Fruit fly (Drosophila melanogaster): ENCODE results near the gene Tsp3A.

Tsp3A gene

dm6 chrX:2624525-2625006, 5.0 kb upstream of the Tsp3A start, which contains the start of the genes brv3 and Pi4KIIIalpha (continued):
- TF ChIP-seq gfzf (GFP tag; optimal IDR thresholded peaks at IDR 0.05): peak; percentile 89
- TF ChIP-seq hth (optimal IDR thresholded peaks at IDR 0.05): no peak
- peak; percentile 73 for TF ChIP-seq MBD-R2 (GFP tag; IDR thresholded peaks at IDR 0.05)
- no peak for TF ChIP-seq lbe (GFP tag; optimal IDR thresholded peaks at IDR 0.05)
- TF ChIP-seq Blimp-1 (GFP tag; optimal IDR thresholded peaks at IDR 0.05): no peak
- TF ChIP-seq CG34422 (GFP tag; IDR thresholded peaks at IDR 0.05): 0 out of 3 replicates have a peak, but pooled peaks have one; percentile 16
- peak; percentile 62; the same call in 1 of the 3 replicates for TF ChIP-seq CG11560 (tag; IDR thresholded peaks at IDR 0.05)
- TF ChIP-seq hb (GFP tag; IDR thresholded peaks at IDR 0.05; ENCODE audit: partially characterized antibody): no peak
- peak; percentile 48; the same call in 1 of the 4 replicates for TF ChIP-seq Dll (GFP tag; IDR thresholded peaks at IDR 0.05; ENCODE audit: partially characterized antibody)
- peak; percentile 69 for TF ChIP-seq CG17359 (tag; optimal IDR thresholded peaks at IDR 0.05)
- TF ChIP-seq CG7963 (GFP tag; IDR thresholded peaks at IDR 0.05; ENCODE audit: partially characterized antibody): no peak
- no peak for TF ChIP-seq salm (tag; optimal IDR thresholded peaks at IDR 0.05)
- no peak for TF ChIP-seq grau (tag; optimal IDR thresholded peaks at IDR 0.05)
- TF ChIP-seq CG6272 (GFP tag; IDR thresholded peaks at IDR 0.05): no peak
- TF ChIP-seq gce (GFP tag; IDR thresholded peaks at IDR 0.05): no peak
- TF ChIP-seq HLH4C (GFP tag; IDR thresholded peaks at IDR 0.05; ENCODE audit: partially characterized antibody): 0 out of 3 replicates have a peak, but pooled peaks have one; percentile 20
- no peak for TF ChIP-seq Sox100B (GFP tag; optimal IDR thresholded peaks at IDR 0.05)
- no peak for TF ChIP-seq HLHmδ (GFP tag; optimal IDR thresholded peaks at IDR 0.05)
- TF ChIP-seq CG34376 (GFP tag; optimal IDR thresholded peaks at IDR 0.05): no peak
- TF ChIP-seq CG15011 (GFP tag; optimal IDR thresholded peaks at IDR 0.05): no peak
- TF ChIP-seq CG32772 (GFP tag; IDR thresholded peaks at IDR 0.05): peak; percentile 41; the same call in 1 of the 2 replicates

- TF ChIP-seq CG9797 (GFP tag; optimal IDR thresholded peaks at IDR 0.05) (peak; percentile 32), HmgD (GFP tag; optimal IDR thresholded peaks at IDR 0.05) (no peak), pzg (GFP tag; optimal IDR thresholded peaks at IDR 0.05) (peak; percentile 68), sens-2 (GFP tag; IDR thresholded peaks at IDR 0.05) (no peak), Antp (GFP tag; optimal IDR thresholded peaks at IDR 0.05) (no peak), CG4282 (GFP tag; optimal IDR thresholded peaks at IDR 0.05) (no peak), NfI (GFP tag; optimal IDR thresholded peaks at IDR 0.05) (no peak), Dp (GFP tag; optimal IDR thresholded peaks at IDR 0.05) (peak; percentile 77), fu2 (GFP tag; optimal IDR thresholded peaks at IDR 0.05) (no peak), BEAF-32 (GFP tag; optimal IDR thresholded peaks at IDR 0.05) (peak; percentile 5), gfzf (GFP tag; optimal IDR thresholded peaks at IDR 0.05) (peak; percentile 70), Lhr (GFP tag; optimal IDR thresholded peaks at IDR 0.05) (peak; percentile 49)
Measured at dm6 chrX:2617417-2617816, 2.1 kb downstream of the Tsp3A start.

DNA sequence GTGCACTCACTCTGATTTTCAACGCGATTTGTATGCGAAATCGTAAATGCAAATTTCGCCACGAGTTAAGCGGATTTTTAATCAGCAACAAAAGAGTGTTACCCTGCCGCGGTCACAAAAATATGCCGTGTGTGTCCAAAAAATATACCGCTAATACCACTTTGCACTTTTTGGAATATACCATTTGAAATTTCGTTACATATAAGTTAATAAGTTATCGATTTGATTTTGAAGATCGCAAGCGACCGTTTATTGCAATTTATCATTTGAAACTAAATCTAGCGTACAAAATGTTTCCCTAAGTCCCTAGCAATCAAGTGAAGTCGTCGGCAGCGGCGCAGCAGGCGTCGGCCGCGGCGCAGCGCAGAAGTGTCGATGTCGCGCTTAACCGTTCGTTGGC, 9.3 kb downstream of the Tsp3A start, which contains the start of gene eIF3g1:
TSS of gene eIF3g1 (minus strand) at position 101 of the 400 bp plus-strand sequence.
- TF ChIP-seq MESR4 (GFP tag; optimal IDR thresholded peaks at IDR 0.05) (peak; percentile 85), gfzf (GFP tag; optimal IDR thresholded peaks at IDR 0.05) (peak; percentile 70), CG9797 (GFP tag; optimal IDR thresholded peaks at IDR 0.05) (peak; percentile 12), Dp (GFP tag; optimal IDR thresholded peaks at IDR 0.05) (peak; percentile 27), pzg (GFP tag; optimal IDR thresholded peaks at IDR 0.05) (peak; percentile 41)

dm6 chrX:2608470-2609157, 10.9 kb downstream of the Tsp3A start, which contains the start of gene Smyd3:
TSS of gene Smyd3 (minus strand) at chrX:2608876.
- TF ChIP-seq unc-4 (GFP tag; IDR thresholded peaks at IDR 0.05; ENCODE audit: partially characterized antibody) (0 out of 2 replicates have a peak, but pooled peaks have one; percentile 12), CG9215 (GFP tag; IDR thresholded peaks at IDR 0.05) (peak; percentile 53), CG14965 (GFP tag; optimal IDR thresholded peaks at IDR 0.05; ENCODE audit: borderline replicate concordance) (no peak), CG32772 (GFP tag; IDR thresholded peaks at IDR 0.05) (peak; percentile 73), CG10147 (GFP tag; optimal IDR thresholded peaks at IDR 0.05) (no peak), CG16815 (GFP tag; optimal IDR thresholded peaks at IDR 0.05) (peak; percentile 55), Bgb (GFP tag; IDR thresholded peaks at IDR 0.05; ENCODE audit: partially characterized antibody) (peak; percentile 13; the same call in 1 of the 2 replicates), odd (GFP tag; optimal IDR thresholded peaks at IDR 0.05) (no peak), Rfx (GFP tag; IDR thresholded peaks at IDR 0.05) (peak; percentile 86), trem (tag; optimal IDR thresholded peaks at IDR 0.05) (peak; percentile 56), ro (GFP tag; IDR thresholded peaks at IDR 0.05) (peak; percentile 19; the same call in 1 of the 2 replicates), Xbp1 (GFP tag; optimal IDR thresholded peaks at IDR 0.05) (peak; percentile 86)
